Fruit fly (Drosophila melanogaster) whole organism, embryonic: ENCODE measurements around the gene VhaSFD.

Experiments used
- CG10267 ChIP-seq: fragments of 200-800 bp; sonication (Bioruptor generic); optimal IDR thresholded peaks from 2 replicates; lab custom pipeline; 2018; ENCODE audit warnings: missing biosample characterization, mild to moderate bottlenecking, missing genetic modification characterization, moderate library complexity
- CG10543 ChIP-seq: fragments of 200-800 bp; sonication (Bioruptor generic); optimal IDR thresholded peaks from 3 replicates; lab custom pipeline; 2017; ENCODE audit warnings: missing biosample characterization, mild to moderate bottlenecking, missing genetic modification characterization, moderate library complexity
- CG30020 ChIP-seq: fragments of 200-800 bp; optimal IDR thresholded peaks from 2 replicates; lab custom pipeline; 2019; ENCODE audit warnings: missing biosample characterization, mild to moderate bottlenecking, missing genetic modification characterization, moderate library complexity
- CG31441 ChIP-seq: fragments of 200-800 bp; sonication (Bioruptor generic); IDR thresholded peaks from 2 replicates; pipeline ENCODE4 v1.3.6; 2022; ENCODE audit warnings: missing biosample characterization, missing genetic modification characterization
- CG3281 ChIP-seq: fragments of 200-800 bp; sonication (Bioruptor generic); optimal IDR thresholded peaks from 3 replicates; lab custom pipeline; 2017; ENCODE audit warnings: missing biosample characterization, mild to moderate bottlenecking, missing genetic modification characterization
- CG34224 ChIP-seq: fragments of 200-800 bp; sonication (Bioruptor generic); IDR thresholded peaks from 3 replicates; pipeline ENCODE4 v1.3.6; 2022; ENCODE audit warnings: missing biosample characterization, missing genetic modification characterization; ENCODE audit not compliant: partially characterized antibody
- CG34376 ChIP-seq: fragments of 200-800 bp; sonication (Bioruptor generic); optimal IDR thresholded peaks from 2 replicates; lab custom pipeline; 2018; ENCODE audit warnings: missing biosample characterization, mild to moderate bottlenecking, missing genetic modification characterization
- CG3726 ChIP-seq: fragments of 200-800 bp; sonication (Bioruptor generic); IDR thresholded peaks from 3 replicates; pipeline ENCODE4, ENCODE4 v1.3.6; 2022; ENCODE audit warnings: missing biosample characterization, missing genetic modification characterization
- CG4617 ChIP-seq: fragments of 200-800 bp; sonication (Bioruptor generic); optimal IDR thresholded peaks from 3 replicates; lab custom pipeline; 2016; ENCODE audit warnings: missing biosample characterization, missing genetic modification characterization, borderline replicate concordance
- CG6683 ChIP-seq: fragments of 200-800 bp; sonication (Bioruptor generic); optimal IDR thresholded peaks from 2 replicates; lab custom pipeline; 2017; ENCODE audit warnings: missing biosample characterization, mild to moderate bottlenecking, missing genetic modification characterization, missing genetic modification reagents
- CG7963 ChIP-seq: fragments of 200-800 bp; sonication (Bioruptor generic); IDR thresholded peaks from 3 replicates; pipeline ENCODE4 v1.3.6; 2022; ENCODE audit warnings: missing biosample characterization, missing genetic modification characterization; ENCODE audit not compliant: partially characterized antibody
- CG7987 ChIP-seq: fragments of 200-800 bp; sonication (Bioruptor generic); optimal IDR thresholded peaks from 2 replicates; lab custom pipeline; 2018; ENCODE audit warnings: missing biosample characterization, mild to moderate bottlenecking, missing genetic modification characterization, moderate library complexity
- CG8290 ChIP-seq, 3 experiments: fragments of 200-800 bp; sonication (Bioruptor generic); optimal IDR thresholded peaks; 2 replicates each; lab custom pipeline; 2016 to 2019; ENCODE audit warnings: missing biosample characterization in 3 of 3, missing genetic modification characterization in 3 of 3, mild to moderate bottlenecking in 2 of 3, moderate library complexity in 1 of 3
- CG9797 ChIP-seq: fragments of 200-800 bp; sonication (Bioruptor generic); optimal IDR thresholded peaks from 3 replicates; lab custom pipeline; 2018; ENCODE audit warnings: missing biosample characterization, mild to moderate bottlenecking, missing genetic modification characterization
- CTCF ChIP-seq: fragments of 200-800 bp; sonication (Bioruptor generic); optimal IDR thresholded peaks from 2 replicates; lab custom pipeline; 2017; ENCODE audit warnings: missing biosample characterization, mild to moderate bottlenecking, missing genetic modification characterization, moderate library complexity
- CrebB ChIP-seq: fragments of 200-800 bp; sonication (Bioruptor generic); optimal IDR thresholded peaks from 3 replicates; lab custom pipeline; 2018; ENCODE audit warnings: missing biosample characterization, mild to moderate bottlenecking, missing genetic modification characterization
- Drgx ChIP-seq: fragments of 200-800 bp; sonication (Bioruptor generic); IDR thresholded peaks from 2 replicates; pipeline ENCODE4 v1.3.6; 2022; ENCODE audit warnings: missing biosample characterization, missing genetic modification characterization
- GATAe ChIP-seq: fragments of 200-800 bp; sonication (Bioruptor generic); conservative IDR thresholded peaks from 2 replicates; pipeline ENCODE4 v1.3.6; 2022; ENCODE audit warnings: missing biosample characterization, missing genetic modification characterization
- MBD-R2 ChIP-seq: fragments of 200-800 bp; sonication (Bioruptor generic); IDR thresholded peaks from 2 replicates; pipeline ENCODE4 v1.3.6; 2022; ENCODE audit warnings: missing biosample characterization, missing genetic modification characterization
- MESR4 ChIP-seq: fragments of 200-800 bp; sonication (Bioruptor generic); optimal IDR thresholded peaks from 2 replicates; lab custom pipeline; 2018; ENCODE audit warnings: missing biosample characterization, mild to moderate bottlenecking, missing genetic modification characterization, moderate library complexity
- Med ChIP-seq: fragments of 200-800 bp; sonication (Bioruptor generic); peaks from one replicate; lab custom pipeline; 2016; ENCODE audit warnings: missing biosample characterization, missing genetic modification characterization, mild to moderate bottlenecking, inconsistent platforms, moderate library complexity
- Stat92E ChIP-seq, 3 experiments: fragments of >200 bp in 2 of 3; fragments of 200-800 bp in 1 of 3; sonication (Bioruptor generic) in 1 of 3; optimal IDR thresholded peaks; 2 replicates each; lab custom pipeline; 2017 to 2019; ENCODE audit warnings: missing biosample characterization in 3 of 3, missing genetic modification characterization in 3 of 3, mild to moderate bottlenecking in 1 of 3, moderate library complexity in 1 of 3
- Tbp ChIP-seq: fragments of >200 bp; optimal IDR thresholded peaks from 2 replicates; lab custom pipeline; 2018; ENCODE audit warnings: missing biosample characterization, missing genetic modification characterization
- Usf ChIP-seq: fragments of 200-800 bp; sonication (Bioruptor generic); optimal IDR thresholded peaks from 2 replicates; lab custom pipeline; 2017; ENCODE audit warnings: missing genotype, missing biosample characterization, missing genetic modification characterization
- bigmax ChIP-seq: fragments of 200-800 bp; sonication (Bioruptor generic); optimal IDR thresholded peaks from 2 replicates; lab custom pipeline; 2018; ENCODE audit warnings: missing biosample characterization, mild to moderate bottlenecking, missing genetic modification characterization
- dmrt11E ChIP-seq: fragments of 200-800 bp; sonication (Bioruptor generic); optimal IDR thresholded peaks from 3 replicates; lab custom pipeline; 2018; ENCODE audit warnings: missing biosample characterization, mild to moderate bottlenecking, missing genetic modification characterization, moderate library complexity
- ewg ChIP-seq: fragments of 200-800 bp; sonication (Bioruptor generic); optimal IDR thresholded peaks from 3 replicates; lab custom pipeline; 2017; ENCODE audit warnings: mild to moderate bottlenecking, missing biosample characterization, missing genetic modification reagents, missing genetic modification characterization
- hbn ChIP-seq: fragments of 200-800 bp; sonication (Bioruptor generic); IDR thresholded peaks from 2 replicates; pipeline ENCODE4 v1.3.6; 2022; ENCODE audit warnings: missing biosample characterization, missing genetic modification characterization; ENCODE audit not compliant: partially characterized antibody
- kah ChIP-seq: fragments of 200-800 bp; sonication (Bioruptor generic); optimal IDR thresholded peaks from 2 replicates; lab custom pipeline; 2018; ENCODE audit warnings: missing biosample characterization, mild to moderate bottlenecking, missing genetic modification characterization
- maf-S ChIP-seq: fragments of 200-800 bp; sonication (Bioruptor generic); optimal IDR thresholded peaks from 2 replicates; lab custom pipeline; 2016; ENCODE audit warnings: missing biosample characterization, missing genetic modification characterization
- peb ChIP-seq: fragments of 200-800 bp; sonication (Bioruptor generic); IDR thresholded peaks from 2 replicates; pipeline ENCODE4 v1.3.6; 2022; ENCODE audit warnings: missing biosample characterization, missing genetic modification characterization
- pfk ChIP-seq: fragments of 200-800 bp; sonication (Bioruptor generic); optimal IDR thresholded peaks from 2 replicates; lab custom pipeline; 2018; ENCODE audit warnings: missing biosample characterization, mild to moderate bottlenecking, missing genetic modification characterization, moderate library complexity
- pum ChIP-seq: fragments of 200-800 bp; sonication (Bioruptor generic); optimal IDR thresholded peaks from 2 replicates; lab custom pipeline; 2016; ENCODE audit warnings: missing biosample characterization, missing genetic modification characterization
- pzg ChIP-seq: fragments of 200-800 bp; sonication (Bioruptor generic); optimal IDR thresholded peaks from 3 replicates; lab custom pipeline; 2018; ENCODE audit warnings: missing biosample characterization, mild to moderate bottlenecking, missing genetic modification characterization, moderate library complexity
- ranshi ChIP-seq: fragments of 200-800 bp; sonication (Bioruptor generic); IDR thresholded peaks from 2 replicates; pipeline ENCODE4 v1.3.6; 2022; ENCODE audit warnings: missing biosample characterization, missing genetic modification characterization
- ro ChIP-seq: fragments of 200-800 bp; sonication (Bioruptor generic); IDR thresholded peaks from 2 replicates; pipeline ENCODE4 v1.3.6; 2022; ENCODE audit warnings: missing biosample characterization, missing genetic modification characterization
- sob ChIP-seq: fragments of 200-800 bp; sonication (Bioruptor generic); IDR thresholded peaks from 2 replicates; pipeline ENCODE4 v1.3.6; 2022; ENCODE audit warnings: missing biosample characterization, missing genetic modification characterization
- stwl ChIP-seq: fragments of 200-800 bp; sonication (Bioruptor generic); optimal IDR thresholded peaks from 3 replicates; lab custom pipeline; 2018; ENCODE audit warnings: missing biosample characterization, mild to moderate bottlenecking, missing genetic modification characterization, moderate library complexity
- tll ChIP-seq, 2 experiments: fragments of 200-800 bp in 1 of 2; fragments of >200 bp in 1 of 2; sonication (Bioruptor generic) in 1 of 2; optimal IDR thresholded peaks; 2 replicates each; lab custom pipeline; 2017 to 2019; ENCODE audit warnings: missing biosample characterization in 2 of 2, missing genetic modification characterization in 2 of 2, mild to moderate bottlenecking in 1 of 2, moderate library complexity in 1 of 2
- vvl ChIP-seq: fragments of 200-800 bp; sonication (Bioruptor generic); IDR thresholded peaks from 2 replicates; pipeline ENCODE4 v1.3.6; 2022; ENCODE audit warnings: missing biosample characterization, missing genetic modification characterization

VhaSFD gene

DNA sequence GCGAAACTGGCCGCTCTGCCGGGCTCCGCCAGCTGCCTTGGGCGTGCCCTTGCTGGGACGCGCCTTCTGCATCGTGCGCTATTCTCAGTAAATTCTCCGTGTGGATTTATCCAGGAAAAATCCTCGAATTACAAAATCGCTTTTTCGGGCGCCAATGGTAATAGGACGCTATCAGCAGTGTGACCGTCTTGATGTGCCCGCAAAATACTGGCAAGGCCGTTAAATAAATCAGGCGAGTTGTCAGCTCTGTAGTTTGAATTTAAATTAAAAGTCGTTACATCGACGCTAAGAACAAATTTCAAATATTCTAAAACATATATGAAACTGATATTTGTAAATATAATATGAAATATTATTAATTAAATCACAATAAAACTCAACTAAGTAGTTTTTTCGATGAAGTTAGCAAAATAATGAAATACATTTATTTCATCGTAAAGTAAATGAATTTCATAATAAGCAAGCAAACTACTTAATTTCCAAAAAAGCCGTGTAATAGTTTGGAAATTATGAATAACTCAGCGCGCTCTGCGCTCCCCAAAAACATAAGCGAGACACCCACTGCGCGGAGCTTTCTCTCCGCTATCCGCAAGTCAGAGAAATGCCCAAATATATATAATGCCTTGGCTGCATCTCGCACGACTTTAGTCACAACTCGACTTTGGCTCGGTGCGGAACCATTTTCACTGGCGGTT is 10.7 kb upstream of the VhaSFD start, which contains the start of the genes glu and ChLD3 (continued):
- TF ChIP-seq CG7987 (GFP tag; lab: Kevin White, UChicago) (no peak), CG9797 (GFP tag; lab: Kevin White, UChicago) (peak; percentile 77), CG8290 (GFP tag; optimal IDR thresholded peaks at IDR 0.05; lab: Kevin White, UChicago) (no peak), CG8290 (tag; optimal IDR thresholded peaks at IDR 0.05; lab: Kevin White, UChicago) (no peak), Drgx (peak; percentile 22; the same call in 1 of the 2 replicates), GATAe (GFP tag; lab: Robert Waterston, UW) (no peak), ranshi (GFP tag; lab: Robert Waterston, UW) (no peak), CrebB (tag; lab: Kevin White, UChicago) (no peak), CG7963 (GFP tag; lab: Robert Waterston, UW) (0 out of 3 replicates have a peak, but pooled peaks have one; percentile 35), ewg (GFP tag; lab: Kevin White, UChicago) (no peak), Stat92E (GFP tag; optimal IDR thresholded peaks at IDR 0.05; lab: Kevin White, UChicago) (no peak), peb (GFP tag; lab: Robert Waterston, UW) (no peak), dmrt11E (no peak), bigmax (GFP tag; lab: Kevin White, UChicago) (no peak), CG3726 (GFP tag; lab: Robert Waterston, UW) (no peak), CG6683 (no peak), CTCF (GFP tag; lab: Kevin White, UChicago) (peak; percentile 56), hbn (GFP tag; lab: Robert Waterston, UW) (no peak), CG31441 (GFP tag; lab: Robert Waterston, UW) (no peak), CG34376 (GFP tag; lab: Kevin White, UChicago) (no peak), vvl (GFP tag; lab: Robert Waterston, UW) (0 out of 2 replicates have a peak, but pooled peaks have one; percentile 29), Med (GFP tag; lab: Kevin White, UChicago) (peak; percentile 72), kah (GFP tag; lab: Kevin White, UChicago) (no peak), CG30020 (tag; lab: Kevin White, UChicago) (peak; percentile 3), maf-S (no peak), ro (no peak), pfk (GFP tag; lab: Kevin White, UChicago) (no peak), Tbp (GFP tag; lab: Kevin White, UChicago) (no peak), CG10543 (GFP tag; lab: Kevin White, UChicago) (no peak), CG3281 (no peak)

DNA sequence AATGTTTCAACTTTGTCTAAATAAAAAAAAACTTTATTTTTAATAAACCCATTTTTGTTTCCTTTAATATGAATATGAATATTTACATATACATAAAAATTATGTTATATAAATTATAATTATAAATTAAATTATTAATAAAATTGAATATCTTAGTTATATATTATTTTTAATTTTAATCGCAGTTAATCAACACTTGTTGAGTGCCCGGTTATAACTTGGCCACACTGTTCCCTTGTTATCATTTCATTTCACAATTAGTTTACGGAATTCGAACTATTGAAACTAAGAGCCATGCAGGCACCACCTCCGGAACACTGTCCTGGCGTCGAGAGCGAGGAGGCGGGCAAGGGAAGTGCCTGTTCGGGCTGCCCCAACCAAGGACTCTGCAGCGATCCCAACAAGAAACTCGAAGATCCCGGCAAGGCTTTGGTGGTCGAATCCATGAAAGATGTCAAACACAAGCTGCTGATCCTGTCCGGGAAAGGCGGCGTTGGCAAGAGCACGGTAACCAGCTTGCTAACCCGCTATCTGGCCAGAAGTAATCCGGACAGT is 4.8 kb upstream of the VhaSFD start, which contains the start of gene Nubp1:
TSS of gene Nubp1 (plus strand) at position 213 of the 555 bp plus-strand sequence.
- TF ChIP-seq pum (GFP tag; lab: Kevin White, UChicago) (no peak), pzg (GFP tag; lab: Kevin White, UChicago) (peak; percentile 11), stwl (tag; lab: Kevin White, UChicago) (peak; percentile 76), CG10267 (tag; lab: Kevin White, UChicago) (peak; percentile 67), MBD-R2 (GFP tag; lab: Robert Waterston, UW) (peak; percentile 50), Usf (no peak), sob (GFP tag; lab: Robert Waterston, UW) (peak; percentile 10; the same call in 1 of the 2 replicates), Med (GFP tag; lab: Kevin White, UChicago) (peak; percentile 57), MESR4 (GFP tag; lab: Kevin White, UChicago) (peak; percentile 68), tll (GFP tag; optimal IDR thresholded peaks at IDR 0.05; lab: Kevin White, UChicago) (no peak), CG34224 (GFP tag; lab: Robert Waterston, UW) (0 out of 3 replicates have a peak, but pooled peaks have one; percentile 31), CG4617 (GFP tag; lab: Kevin White, UChicago) (peak; percentile 67)
